Fruit fly (Drosophila melanogaster): Measurements from ENCODE around the gene CG10555.
A peak's percentile ranks its signal among the peaks of the same experiment; 100 is the strongest.

The CG10555 gene

DNA sequence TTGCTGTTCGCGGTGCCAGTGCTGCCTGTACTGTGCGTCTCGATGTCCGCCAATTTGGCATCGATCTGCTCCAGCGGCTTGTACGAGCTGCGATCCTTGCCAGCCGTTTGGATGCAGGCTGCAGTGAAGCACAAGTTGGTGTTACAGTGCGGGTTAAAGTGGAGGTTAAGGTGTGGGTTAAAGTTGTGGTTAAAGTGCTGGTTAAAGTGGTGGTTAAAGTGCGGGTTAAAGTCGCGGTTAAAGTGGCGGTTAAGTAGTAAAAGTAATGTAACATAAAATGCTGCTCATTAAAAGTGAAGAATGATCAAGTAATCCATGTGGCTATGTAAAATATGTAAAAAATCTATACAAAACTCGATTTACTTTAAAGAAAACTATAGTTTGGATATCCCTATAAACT, 53.4 kb downstream of the CG10555 start (continued):
- TF ChIP-seq amos (GFP tag; IDR thresholded peaks at IDR 0.05; ENCODE audit: partially characterized antibody) (peak; percentile 81), Scr (GFP tag; IDR thresholded peaks at IDR 0.05; ENCODE audit: partially characterized antibody) (peak; percentile 90), ato (GFP tag; IDR thresholded peaks at IDR 0.05; ENCODE audit: partially characterized antibody) (peak; percentile 100), sna (GFP tag; IDR thresholded peaks at IDR 0.05; ENCODE audit: partially characterized antibody) (peak; percentile 97), NC2β (GFP tag; optimal IDR thresholded peaks at IDR 0.05) (no peak), tna (GFP tag; IDR thresholded peaks at IDR 0.05; ENCODE audit: partially characterized antibody) (peak; percentile 100), CG2129 (GFP tag; IDR thresholded peaks at IDR 0.05; ENCODE audit: partially characterized antibody) (peak; percentile 51; the same call in 1 of the 2 replicates), hbn (GFP tag; IDR thresholded peaks at IDR 0.05; ENCODE audit: partially characterized antibody) (peak; percentile 92), vnd (GFP tag; IDR thresholded peaks at IDR 0.05; ENCODE audit: partially characterized antibody) (peak; percentile 99), bbx (GFP tag; IDR thresholded peaks at IDR 0.05; ENCODE audit: partially characterized antibody) (peak; percentile 61; the same call in 1 of the 2 replicates), Bgb (GFP tag; IDR thresholded peaks at IDR 0.05; ENCODE audit: partially characterized antibody) (peak; percentile 95), CG7963 (GFP tag; IDR thresholded peaks at IDR 0.05; ENCODE audit: partially characterized antibody) (peak; percentile 100), CG16813 (GFP tag; IDR thresholded peaks at IDR 0.05; ENCODE audit: partially characterized antibody) (peak; percentile 99)
